Worm (Caenorhabditis elegans): Measurements from ENCODE around the gene ncap-1.

Gene ncap-1

ce11 chrII:2962531-2963164 is 43.5 kb upstream of the ncap-1 start:
- TF ChIP-seq zag-1 (tag; optimal IDR thresholded peaks at IDR 0.05) (peak; percentile 81), unc-55 (GFP tag; optimal IDR thresholded peaks at IDR 0.05) (peak; percentile 47), Y55F3AM.14 (GFP tag; optimal IDR thresholded peaks at IDR 0.05) (peak; percentile 46), unc-39 (tag; optimal IDR thresholded peaks at IDR 0.05) (no peak), C34F6.9 (tag; optimal IDR thresholded peaks at IDR 0.05) (peak; percentile 41), mdl-1 (tag; optimal IDR thresholded peaks at IDR 0.05) (peak; percentile 97 to 98), mab-5 (tag; optimal IDR thresholded peaks at IDR 0.05) (peak; percentile 31), lin-11 (tag; optimal IDR thresholded peaks at IDR 0.05) (peak; percentile 7), crh-2 (tag; optimal IDR thresholded peaks at IDR 0.05) (peak; percentile 40), F13H6.1 (tag; optimal IDR thresholded peaks at IDR 0.05) (peak; percentile 57), nhr-25 (tag; optimal IDR thresholded peaks at IDR 0.05) (no peak), sma-9 (GFP tag; optimal IDR thresholded peaks at IDR 0.05) (peak; percentile 79), sma-9 (tag; optimal IDR thresholded peaks at IDR 0.05) (no peak), nhr-21 (tag; optimal IDR thresholded peaks at IDR 0.05) (no peak), gmeb-1 (tag; optimal IDR thresholded peaks at IDR 0.05) (no peak), elt-3 (tag; optimal IDR thresholded peaks at IDR 0.05) (no peak)

DNA sequence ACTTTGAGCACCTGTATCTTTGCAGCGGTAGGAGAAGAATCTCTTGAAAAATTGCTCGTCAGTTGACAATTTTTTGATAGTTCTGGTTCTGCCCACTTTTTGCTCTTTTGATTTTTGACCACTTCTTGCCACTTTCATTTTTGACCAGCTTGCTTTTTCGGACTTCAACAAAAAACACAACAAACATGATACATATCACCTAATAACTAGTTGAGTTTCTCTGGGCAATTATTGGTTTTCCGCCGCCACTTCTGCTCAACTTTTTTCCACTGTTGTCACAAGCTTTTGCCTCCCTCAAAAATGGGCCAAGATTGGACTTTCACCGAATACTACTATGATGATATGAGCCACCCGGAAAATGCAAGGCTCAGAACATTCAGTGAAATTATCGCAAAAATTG is 39.2 kb upstream of the ncap-1 start, which contains the start of gene srw-60:
Gene srw-60 (plus strand): TSS at position 301 of the 400 bp plus-strand sequence.
- TF ChIP-seq peb-1 (tag; optimal IDR thresholded peaks at IDR 0.05): no peak
- no peak for TF ChIP-seq nhr-129 (tag; optimal IDR thresholded peaks at IDR 0.05)
- no peak for TF ChIP-seq ceh-82 (tag; optimal IDR thresholded peaks at IDR 0.05)
- no peak for TF ChIP-seq nhr-23 (tag; optimal IDR thresholded peaks at IDR 0.05)
- no peak for TF ChIP-seq mab-5 (tag; optimal IDR thresholded peaks at IDR 0.05)
- no peak for TF ChIP-seq gmeb-1 (tag; optimal IDR thresholded peaks at IDR 0.05)

DNA sequence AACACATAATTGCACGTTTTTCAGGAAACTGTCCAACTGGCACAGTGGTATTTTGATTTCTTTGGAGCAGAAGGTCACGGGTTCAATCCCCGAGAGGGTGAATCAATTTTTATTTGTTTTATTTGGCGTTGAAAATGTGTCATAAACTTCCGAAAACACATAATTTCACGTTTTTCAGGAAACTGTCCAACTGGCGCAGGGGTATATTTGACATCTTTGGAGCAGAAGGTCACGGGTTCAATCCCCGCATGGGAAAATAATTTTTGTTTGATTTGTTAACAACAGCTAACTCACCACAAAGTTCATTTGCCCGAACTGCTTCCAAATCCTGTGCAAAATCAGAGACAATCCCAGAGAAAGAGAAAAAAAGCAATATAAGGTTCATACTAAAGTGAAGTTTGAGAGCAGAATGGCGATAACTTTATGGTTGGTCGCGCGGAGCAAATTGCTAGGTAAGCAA is 36.6 kb upstream of the ncap-1 start, which contains the start of gene irld-48:
Gene irld-48 (plus strand): TSS at position 410 of the 460 bp plus-strand sequence.
- no peak for TF ChIP-seq nhr-21 (tag; optimal IDR thresholded peaks at IDR 0.05)
- no peak for TF ChIP-seq nhr-237 (tag; optimal IDR thresholded peaks at IDR 0.05)
- TF ChIP-seq Y55F3AM.14 (GFP tag; optimal IDR thresholded peaks at IDR 0.05): no peak
- no peak for TF ChIP-seq lin-11 (tag; optimal IDR thresholded peaks at IDR 0.05)
- TF ChIP-seq unc-55 (GFP tag; optimal IDR thresholded peaks at IDR 0.05): no peak
- no peak for TF ChIP-seq snpc-4 (tag; optimal IDR thresholded peaks at IDR 0.05)
- no peak for TF ChIP-seq ZK546.5 (tag; optimal IDR thresholded peaks at IDR 0.05)

- TF ChIP-seq lin-13 (GFP tag; optimal IDR thresholded peaks at IDR 0.05): no peak
Observed at ce11 chrII:2952629-2953028, 33.5 kb upstream of the ncap-1 start, which contains the start of gene irld-51. irld-51 (minus strand) TSS chrII:2952729.

ce11 chrII:2948614-2949013 is 29.5 kb upstream of the ncap-1 start:
- no peak for TF ChIP-seq ama-1 (optimal IDR thresholded peaks at IDR 0.05)
- TF ChIP-seq ZK546.5 (tag; optimal IDR thresholded peaks at IDR 0.05): no peak
- no peak for TF ChIP-seq mab-5 (tag; optimal IDR thresholded peaks at IDR 0.05)
- no peak for TF ChIP-seq ceh-82 (tag; optimal IDR thresholded peaks at IDR 0.05)
- TF ChIP-seq snpc-4 (tag; optimal IDR thresholded peaks at IDR 0.05): no peak
- no peak for TF ChIP-seq mbf-1 (tag; optimal IDR thresholded peaks at IDR 0.05)
- no peak for TF ChIP-seq sma-3 (GFP tag; optimal IDR thresholded peaks at IDR 0.05)
- TF ChIP-seq crh-2 (tag; optimal IDR thresholded peaks at IDR 0.05): no peak
- no peak for TF ChIP-seq peb-1 (tag; optimal IDR thresholded peaks at IDR 0.05)
- no peak for TF ChIP-seq mdl-1 (tag; optimal IDR thresholded peaks at IDR 0.05)
- TF ChIP-seq C34F6.9 (tag; optimal IDR thresholded peaks at IDR 0.05): no peak
- no peak for TF ChIP-seq nhr-23 (tag; optimal IDR thresholded peaks at IDR 0.05)
- TF ChIP-seq nhr-77 (tag; optimal IDR thresholded peaks at IDR 0.05): no peak
- TF ChIP-seq nhr-12 (tag; optimal IDR thresholded peaks at IDR 0.05): no peak

DNA sequence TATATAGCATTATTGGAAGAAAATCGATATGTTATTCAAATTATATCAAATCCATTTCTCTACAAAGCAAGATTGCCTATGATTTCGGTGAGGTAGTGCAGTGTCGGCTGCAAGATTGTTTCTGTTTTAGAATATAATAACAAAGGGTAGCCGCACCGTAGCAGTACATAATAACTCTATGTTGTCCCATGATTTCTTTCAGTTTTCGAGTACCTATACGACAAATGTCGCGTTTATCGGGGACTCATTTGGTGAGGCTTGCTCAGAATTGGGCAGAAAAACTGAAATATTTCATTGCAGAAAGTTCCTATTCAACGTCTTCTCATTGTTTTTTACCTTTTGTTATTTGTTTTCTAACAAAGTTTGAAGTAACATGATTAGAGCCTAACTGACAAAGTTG is 27.3 kb upstream of the ncap-1 start, which contains the start of gene srw-79:
Gene srw-79 (plus strand): TSS at position 301 of the 400 bp plus-strand sequence.
- TF ChIP-seq ZK546.5 (tag; optimal IDR thresholded peaks at IDR 0.05): no peak
- no peak for TF ChIP-seq ztf-4 (tag; optimal IDR thresholded peaks at IDR 0.05)
